Fruit fly (Drosophila melanogaster): Measurements from ENCODE around the gene CG14990.

The CG14990 gene

dm6 chr3L:4070221-4070995, 22.6 kb upstream of the CG14990 start (continued):
- peak; percentile 76 for TF ChIP-seq Blimp-1 (GFP tag; optimal IDR thresholded peaks at IDR 0.05)
- peak; percentile 73 for TF ChIP-seq tio (GFP tag; optimal IDR thresholded peaks at IDR 0.05)
- TF ChIP-seq run (tag; optimal IDR thresholded peaks at IDR 0.05): peak; percentile 65
- TF ChIP-seq MBD-R2 (GFP tag; IDR thresholded peaks at IDR 0.05): peak; percentile 73
- no peak for TF ChIP-seq pros (GFP tag; optimal IDR thresholded peaks at IDR 0.05)
- TF ChIP-seq CG2875 (GFP tag; optimal IDR thresholded peaks at IDR 0.05): peak; percentile 54
- TF ChIP-seq Poxn (GFP tag; IDR thresholded peaks at IDR 0.05): peak; percentile 84
- TF ChIP-seq br (optimal IDR thresholded peaks at IDR 0.05): no peak
- TF ChIP-seq jumu (GFP tag; optimal IDR thresholded peaks at IDR 0.05): peak; percentile 90
- TF ChIP-seq so (GFP tag; IDR thresholded peaks at IDR 0.05): peak; percentile 93
- TF ChIP-seq CG14441 (GFP tag; IDR thresholded peaks at IDR 0.05): peak; percentile 90
- peak; percentile 84 for TF ChIP-seq emc (GFP tag; optimal IDR thresholded peaks at IDR 0.05)
- peak; percentile 76 for TF ChIP-seq croc (GFP tag; conservative IDR thresholded peaks at IDR 0.05)
- peak; percentile 95 for TF ChIP-seq Ada2b (GFP tag; IDR thresholded peaks at IDR 0.05)
- TF ChIP-seq CG15011 (GFP tag; optimal IDR thresholded peaks at IDR 0.05): peak; percentile 73
- TF ChIP-seq CG2116 (GFP tag; optimal IDR thresholded peaks at IDR 0.05): peak; percentile 13
- TF ChIP-seq gt (GFP tag; IDR thresholded peaks at IDR 0.05): peak; percentile 70
- TF ChIP-seq bcd (GFP tag; optimal IDR thresholded peaks at IDR 0.05): peak; percentile 89
- TF ChIP-seq prd (optimal IDR thresholded peaks at IDR 0.05): no peak
- peak; percentile 92 for TF ChIP-seq prd (GFP tag; IDR thresholded peaks at IDR 0.05)
- peak; percentile 86 for TF ChIP-seq dati (GFP tag; IDR thresholded peaks at IDR 0.05)
- TF ChIP-seq pnt (GFP tag; optimal IDR thresholded peaks at IDR 0.05): peak; percentile 84
- peak; percentile 18 for TF ChIP-seq CG15696 (tag; optimal IDR thresholded peaks at IDR 0.05)
- TF ChIP-seq chinmo (GFP tag; IDR thresholded peaks at IDR 0.05; ENCODE audit: partially characterized antibody): no peak
- no peak for TF ChIP-seq gfzf (GFP tag; optimal IDR thresholded peaks at IDR 0.05)
- peak; percentile 99 for TF ChIP-seq Ets65A (GFP tag)
- peak; percentile 87 for TF ChIP-seq CG9817 (tag; optimal IDR thresholded peaks at IDR 0.05)
- peak; percentile 90 for TF ChIP-seq Oli (tag; optimal IDR thresholded peaks at IDR 0.05)
- TF ChIP-seq CG17385 (GFP tag; optimal IDR thresholded peaks at IDR 0.05): peak; percentile 82
- peak; percentile 94 for TF ChIP-seq Sox102F (GFP tag; optimal IDR thresholded peaks at IDR 0.05)
- TF ChIP-seq CG11456 (GFP tag; IDR thresholded peaks at IDR 0.05): peak; percentile 97
- TF ChIP-seq CG16815 (GFP tag; optimal IDR thresholded peaks at IDR 0.05): peak; percentile 81
- peak; percentile 65 for TF ChIP-seq CG3065 (GFP tag; optimal IDR thresholded peaks at IDR 0.05)
- peak; percentile 88 for TF ChIP-seq crol (GFP tag; IDR thresholded peaks at IDR 0.05)
- TF ChIP-seq Chrac-16 (GFP tag; optimal IDR thresholded peaks at IDR 0.05): peak; percentile 83
- TF ChIP-seq Kr (GFP tag; optimal IDR thresholded peaks at IDR 0.05): no peak
- TF ChIP-seq eve (GFP tag; optimal IDR thresholded peaks at IDR 0.05): peak in 1 of 2 experiments; percentile 36
- no peak for TF ChIP-seq TFAM (GFP tag; optimal IDR thresholded peaks at IDR 0.05)
- TF ChIP-seq jigr1 (GFP tag; IDR thresholded peaks at IDR 0.05): peak; percentile 88; the same call in 2 of the 3 replicates
- peak; percentile 87 for TF ChIP-seq NFAT (GFP tag; IDR thresholded peaks at IDR 0.05)
- TF ChIP-seq rib (GFP tag; IDR thresholded peaks at IDR 0.05): peak; percentile 81
- peak; percentile 96 for TF ChIP-seq dysf (GFP tag; IDR thresholded peaks at IDR 0.05)
- peak; percentile 85 for TF ChIP-seq Taf1 (GFP tag; IDR thresholded peaks at IDR 0.05)
- peak in 1 of 2 experiments; percentile 9 for TF ChIP-seq Trl (optimal IDR thresholded peaks at IDR 0.05)
- TF ChIP-seq Trl (GFP tag; optimal IDR thresholded peaks at IDR 0.05): peak; percentile 71
- TF ChIP-seq Drgx (GFP tag; IDR thresholded peaks at IDR 0.05): peak; percentile 99
- TF ChIP-seq CG4707 (GFP tag; optimal IDR thresholded peaks at IDR 0.05): peak; percentile 72
- peak; percentile 86 for TF ChIP-seq CG11504 (tag; optimal IDR thresholded peaks at IDR 0.05)
- peak; percentile 64 for TF ChIP-seq Fer2 (tag; optimal IDR thresholded peaks at IDR 0.05)
- TF ChIP-seq lmd (GFP tag; IDR thresholded peaks at IDR 0.05): peak; percentile 95
- TF ChIP-seq CG17802 (tag; optimal IDR thresholded peaks at IDR 0.05): peak; percentile 70

Data from whole organism, embryonic.